Fruit fly (Drosophila melanogaster) whole organism: ENCODE results near the gene CG12355.

ENCODE experiments used
- CG8478 ChIP-seq: fragments of >200 bp; optimal IDR thresholded peaks from 2 replicates; lab custom pipeline; 2018; ENCODE audit warnings: inconsistent platforms
- pan ChIP-seq: fragments of >200 bp; optimal IDR thresholded peaks from 2 replicates; lab custom pipeline; 2017
- psq ChIP-seq: fragments of >200 bp; optimal IDR thresholded peaks from 2 replicates; lab custom pipeline; 2017
- usp ChIP-seq: fragments of >200 bp; optimal IDR thresholded peaks from 2 replicates; lab custom pipeline; 2017; ENCODE audit warnings: missing biosample characterization, missing genetic modification characterization, mixed read lengths

DNA sequence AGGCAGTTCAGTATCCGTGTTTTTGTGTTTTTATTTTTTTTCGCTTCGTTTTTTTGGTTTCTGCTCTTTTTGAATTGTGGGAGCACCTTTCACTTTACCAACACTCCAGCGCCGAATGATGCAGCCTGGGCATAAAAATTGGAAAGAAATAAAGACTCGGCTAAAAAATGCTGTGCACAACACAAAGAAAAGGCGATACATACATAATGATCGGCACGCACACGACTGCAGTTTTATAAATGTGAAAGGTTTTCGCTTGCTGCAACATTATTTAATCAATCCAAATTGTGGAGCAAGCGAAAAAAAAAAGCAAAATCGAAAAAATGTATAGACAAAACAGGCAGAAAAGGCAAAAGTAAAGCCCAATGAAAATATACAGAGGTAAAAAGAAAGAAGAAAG lies 47.7 kb upstream of the CG12355 start:
- no peak for TF ChIP-seq CG8478 (lab: Kevin White, UChicago)
- no peak for TF ChIP-seq psq (lab: Kevin White, UChicago)
- TF ChIP-seq pan (lab: Kevin White, UChicago), result no peak
- no peak for TF ChIP-seq usp (GFP tag; lab: Kevin White, UChicago)
